Worm (Caenorhabditis elegans): Measurements from ENCODE around the gene M151.1.

ce11 chrII:3675176-3675575, 33.9 kb downstream of the M151.1 start, which contains the start of gene F19B10.2:
- TF ChIP-seq ZK546.5 (tag; optimal IDR thresholded peaks at IDR 0.05) (no peak), gmeb-1 (tag; optimal IDR thresholded peaks at IDR 0.05) (no peak), nhr-11 (tag; optimal IDR thresholded peaks at IDR 0.05) (no peak)
